Worm (Caenorhabditis elegans) whole organism, young adult: ENCODE data around the gene cdh-1.

Source experiments
- atf-7 ChIP-seq: sonication (generic microtip); optimal IDR thresholded peaks from 2 replicates; lab custom pipeline; 2017; ENCODE audit warnings: mild to moderate bottlenecking, missing genetic modification characterization, missing compliant biosample characterization
- hsf-1 ChIP-seq: fragments of 200-800 bp; sonication (Bioruptor generic); IDR thresholded peaks from 2 replicates; pipeline ENCODE4 v1.3.6; 2022; ENCODE audit warnings: missing genetic modification reagents, missing genetic modification characterization, missing compliant biosample characterization

DNA sequence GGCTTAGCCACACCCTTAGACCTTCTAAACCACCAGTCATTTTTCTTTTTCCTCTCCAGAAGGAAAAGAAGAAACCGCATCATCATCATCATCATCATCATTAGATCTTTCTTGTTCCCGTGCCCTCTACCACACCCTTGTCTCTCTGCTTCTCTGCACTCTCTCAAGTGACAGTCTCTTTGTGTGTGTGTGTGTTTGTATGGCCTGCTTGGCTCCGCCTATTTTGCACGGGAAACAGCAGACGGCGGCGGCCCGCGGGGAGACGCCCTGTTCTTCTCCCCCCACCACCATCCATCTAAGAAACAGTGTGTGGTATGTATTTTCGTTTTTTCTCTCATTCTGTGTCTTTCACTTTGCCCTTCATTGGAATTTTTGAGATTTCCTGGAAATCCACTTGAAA lies 38.9 kb upstream of the cdh-1 start:
- TF ChIP-seq atf-7 (tag; lab: Kevin White, UChicago) (no peak), hsf-1 (GFP tag; lab: Robert Waterston, UW) (no peak)
